Fruit fly (Drosophila melanogaster): Measurements from ENCODE around the gene CG14050.

Gene CG14050

dm6 chrX:2298708-2299370 is 27.2 kb downstream of the CG14050 start (continued):
- TF ChIP-seq Sry-δ (GFP tag; optimal IDR thresholded peaks at IDR 0.05) (peak; percentile 34), vfl (GFP tag; optimal IDR thresholded peaks at IDR 0.05) (peak; percentile 29), Dref (GFP tag; IDR thresholded peaks at IDR 0.05) (no peak), CTCF (GFP tag; optimal IDR thresholded peaks at IDR 0.05) (peak; percentile 4), az2 (GFP tag; optimal IDR thresholded peaks at IDR 0.05) (peak; percentile 84), maf-S (GFP tag; optimal IDR thresholded peaks at IDR 0.05) (peak; percentile 70), CG2889 (GFP tag; IDR thresholded peaks at IDR 0.05) (no peak), disco-r (GFP tag; optimal IDR thresholded peaks at IDR 0.05) (peak; percentile 53), CG1024 (GFP tag; IDR thresholded peaks at IDR 0.05) (peak; percentile 76), CG9817 (tag; optimal IDR thresholded peaks at IDR 0.05) (peak; percentile 19), Six4 (GFP tag; optimal IDR thresholded peaks at IDR 0.05) (peak; percentile 76), CG2202 (tag; optimal IDR thresholded peaks at IDR 0.05) (peak; percentile 87), chinmo (GFP tag; IDR thresholded peaks at IDR 0.05; ENCODE audit: partially characterized antibody) (no peak), nom (GFP tag; optimal IDR thresholded peaks at IDR 0.05) (peak; percentile 83), Ada2b (GFP tag; IDR thresholded peaks at IDR 0.05) (peak; percentile 72), CG11085 (GFP tag; IDR thresholded peaks at IDR 0.05) (no peak), Xrp1 (GFP tag; IDR thresholded peaks at IDR 0.05) (peak; percentile 94), ATbp (GFP tag; optimal IDR thresholded peaks at IDR 0.05) (peak; percentile 79), CG15601 (tag; optimal IDR thresholded peaks at IDR 0.05) (peak; percentile 88), ap (GFP tag; IDR thresholded peaks at IDR 0.05) (peak; percentile 77), stwl (tag; optimal IDR thresholded peaks at IDR 0.05) (peak; percentile 45), CG4730 (GFP tag; IDR thresholded peaks at IDR 0.05) (peak; percentile 48), CG14860 (GFP tag; IDR thresholded peaks at IDR 0.05; ENCODE audit: partially characterized antibody) (no peak), Rfx (GFP tag; IDR thresholded peaks at IDR 0.05) (peak; percentile 50; the same call in 1 of the 2 replicates), twi (tag; optimal IDR thresholded peaks at IDR 0.05) (peak; percentile 78), Fer2 (tag; optimal IDR thresholded peaks at IDR 0.05) (no peak), Meics (GFP tag; optimal IDR thresholded peaks at IDR 0.05) (peak; percentile 27), Trl (optimal IDR thresholded peaks at IDR 0.05) (no peak), Trl (GFP tag; optimal IDR thresholded peaks at IDR 0.05) (peak; percentile 85), cato (GFP tag; optimal IDR thresholded peaks at IDR 0.05; ENCODE audit: borderline replicate concordance) (peak; percentile 37), CG17328 (GFP tag; IDR thresholded peaks at IDR 0.05) (peak; percentile 94), CG9932 (GFP tag; IDR thresholded peaks at IDR 0.05) (no peak), CG17802 (tag; optimal IDR thresholded peaks at IDR 0.05) (peak; percentile 68), CG8281 (tag; optimal IDR thresholded peaks at IDR 0.05) (peak; percentile 3), CG7372 (GFP tag; IDR thresholded peaks at IDR 0.05) (peak; percentile 47; the same call in 1 of the 2 replicates), bigmax (GFP tag; optimal IDR thresholded peaks at IDR 0.05) (no peak), ssp (GFP tag; IDR thresholded peaks at IDR 0.05) (peak; percentile 51; the same call in 1 of the 2 replicates), corto (GFP tag; optimal IDR thresholded peaks at IDR 0.05) (peak; percentile 75), CG32532 (GFP tag; IDR thresholded peaks at IDR 0.05) (peak; percentile 40; the same call in 1 of the 2 replicates), cas (GFP tag; IDR thresholded peaks at IDR 0.05) (no peak; the same call in 1 of the 2 replicates), CG12942 (GFP tag; optimal IDR thresholded peaks at IDR 0.05) (peak; percentile 71), shn (GFP tag; optimal IDR thresholded peaks at IDR 0.05) (peak; percentile 75), Eip74EF (GFP tag; optimal IDR thresholded peaks at IDR 0.05) (peak in 1 of 2 experiments; percentile 82), Lim3 (GFP tag; IDR thresholded peaks at IDR 0.05) (no peak), Hr3 (GFP tag; optimal IDR thresholded peaks at IDR 0.05) (peak; percentile 57), crol (GFP tag; IDR thresholded peaks at IDR 0.05) (peak; percentile 61), sqz (GFP tag; optimal IDR thresholded peaks at IDR 0.05) (peak; percentile 52), Scr (GFP tag; IDR thresholded peaks at IDR 0.05; ENCODE audit: partially characterized antibody) (no peak), CG6272 (GFP tag; IDR thresholded peaks at IDR 0.05) (no peak), CG3281 (GFP tag; optimal IDR thresholded peaks at IDR 0.05) (peak; percentile 6), CG9727 (GFP tag; optimal IDR thresholded peaks at IDR 0.05) (peak; percentile 83)
